Fruit fly (Drosophila melanogaster): ENCODE measurements around the gene CG13003.
A peak's percentile ranks its signal among the peaks of the same experiment; 100 is the strongest.

The CG13003 gene

DNA sequence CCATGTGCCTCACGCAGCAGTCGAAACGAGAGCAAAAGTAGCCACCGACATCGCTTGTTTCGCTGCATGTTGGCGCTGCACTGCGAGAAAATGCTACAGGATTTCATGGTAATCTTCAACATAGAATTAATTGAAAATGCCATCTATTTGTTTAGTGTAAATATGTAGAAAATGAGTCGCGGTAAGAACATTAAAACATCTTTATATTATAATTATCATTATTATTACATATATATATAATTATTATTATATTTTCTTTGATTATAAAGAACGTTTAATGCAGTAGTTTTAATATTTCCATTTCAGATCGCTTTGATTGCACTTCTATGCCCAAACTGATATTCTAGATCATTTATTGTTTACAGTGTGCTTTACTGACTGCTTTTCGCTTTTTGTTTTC lies 3.3 kb downstream of the CG13003 start (continued):
- TF ChIP-seq CG30431 (GFP tag; optimal IDR thresholded peaks at IDR 0.05), result no peak
- no peak for TF ChIP-seq sens-2 (GFP tag; IDR thresholded peaks at IDR 0.05)
- peak; percentile 1 for TF ChIP-seq CG17829 (tag; optimal IDR thresholded peaks at IDR 0.05)
- TF ChIP-seq phol (tag; optimal IDR thresholded peaks at IDR 0.05), result peak; percentile 16
- TF ChIP-seq Ssrp (tag; optimal IDR thresholded peaks at IDR 0.05), result peak; percentile 16
- TF ChIP-seq Med (GFP tag), result peak; percentile 5
- peak; percentile 60 for TF ChIP-seq gem (tag; optimal IDR thresholded peaks at IDR 0.05)
- TF ChIP-seq CG2678 (tag; optimal IDR thresholded peaks at IDR 0.05), result peak; percentile 14
- no peak for TF ChIP-seq sima (GFP tag; optimal IDR thresholded peaks at IDR 0.05)
- peak; percentile 3 for TF ChIP-seq PHDP (tag; optimal IDR thresholded peaks at IDR 0.05)
- no peak for TF ChIP-seq bcd (GFP tag; optimal IDR thresholded peaks at IDR 0.05)
- TF ChIP-seq az2 (GFP tag; optimal IDR thresholded peaks at IDR 0.05), result no peak
- no peak for TF ChIP-seq sug (tag; optimal IDR thresholded peaks at IDR 0.05)
- peak; percentile 6 for TF ChIP-seq unpg (GFP tag; optimal IDR thresholded peaks at IDR 0.05)
- TF ChIP-seq CG12155 (GFP tag; optimal IDR thresholded peaks at IDR 0.05), result no peak
- no peak for TF ChIP-seq gce (GFP tag; IDR thresholded peaks at IDR 0.05)
- TF ChIP-seq lola (GFP tag; optimal IDR thresholded peaks at IDR 0.05), result peak in 1 of 3 experiments; percentile 6
- TF ChIP-seq CG31365 (tag; optimal IDR thresholded peaks at IDR 0.05), result no peak
- TF ChIP-seq hbn (GFP tag; IDR thresholded peaks at IDR 0.05; ENCODE audit: partially characterized antibody), result no peak
- no peak for TF ChIP-seq CG2199 (GFP tag; IDR thresholded peaks at IDR 0.05)
- no peak for TF ChIP-seq CG7987 (GFP tag; optimal IDR thresholded peaks at IDR 0.05)
- no peak for TF ChIP-seq BtbVII (GFP tag; optimal IDR thresholded peaks at IDR 0.05)
- TF ChIP-seq Ptx1 (GFP tag; IDR thresholded peaks at IDR 0.05), result 0 out of 2 replicates have a peak, but pooled peaks have one; percentile 21
- TF ChIP-seq CG4707 (GFP tag; optimal IDR thresholded peaks at IDR 0.05), result no peak
- TF ChIP-seq CG13894 (tag; optimal IDR thresholded peaks at IDR 0.05), result no peak
- TF ChIP-seq kah (GFP tag; optimal IDR thresholded peaks at IDR 0.05), result no peak
- TF ChIP-seq Hr78 (GFP tag; optimal IDR thresholded peaks at IDR 0.05), result no peak
- peak; percentile 43 for TF ChIP-seq dmrt99B (tag; optimal IDR thresholded peaks at IDR 0.05)
- peak; percentile 35; the same call in 1 of the 3 replicates for TF ChIP-seq CG17361 (GFP tag; IDR thresholded peaks at IDR 0.05)
- no peak for TF ChIP-seq aop (GFP tag; IDR thresholded peaks at IDR 0.05)

DNA sequence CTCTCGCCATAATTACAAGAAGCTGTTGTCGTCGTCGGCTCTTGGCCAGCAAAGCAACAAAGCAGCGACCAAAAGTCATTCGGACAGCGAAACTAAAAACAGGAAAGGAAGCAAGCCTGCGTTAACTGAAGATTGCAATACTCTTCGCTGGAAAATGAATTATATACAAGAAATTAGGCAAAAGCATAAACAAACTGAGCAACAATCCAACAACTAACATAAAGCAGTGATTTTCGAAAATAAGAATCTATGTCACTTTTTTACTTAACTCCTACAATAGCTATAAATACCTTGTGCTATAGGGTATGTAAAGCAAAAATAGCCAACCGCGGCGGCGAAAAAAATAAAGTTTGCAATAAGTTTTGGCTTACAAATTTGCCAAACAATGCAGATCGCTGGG lies 4.5 kb downstream of the CG13003 start:
- no peak for TF ChIP-seq CG3281 (GFP tag; optimal IDR thresholded peaks at IDR 0.05)
- TF ChIP-seq dati (GFP tag; IDR thresholded peaks at IDR 0.05), result no peak
- peak; percentile 80 for TF ChIP-seq Drgx (GFP tag; IDR thresholded peaks at IDR 0.05)
- peak in 1 of 2 experiments; percentile 63 for TF ChIP-seq bsh (GFP tag; optimal IDR thresholded peaks at IDR 0.05)
- no peak for TF ChIP-seq dpn (GFP tag; optimal IDR thresholded peaks at IDR 0.05)

DNA sequence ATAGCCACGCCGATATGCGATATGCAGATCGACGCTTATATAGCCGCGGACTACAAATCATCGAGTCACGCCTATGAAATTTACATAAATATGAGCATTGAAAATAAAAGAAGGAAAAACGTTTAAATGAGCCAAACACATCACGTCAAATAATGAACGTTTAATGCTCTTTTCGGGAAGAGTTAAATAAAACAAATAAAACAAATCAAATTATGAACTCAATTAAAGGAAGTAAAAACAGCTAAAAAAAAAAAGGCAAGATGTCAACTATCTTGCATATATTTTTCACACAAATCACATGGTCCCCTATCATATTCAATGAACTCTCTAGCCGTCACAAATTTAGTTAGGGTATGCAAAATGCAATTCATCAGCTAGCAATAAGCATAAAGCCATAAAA lies 8.7 kb downstream of the CG13003 start:
- no peak for TF ChIP-seq CTCF (GFP tag; optimal IDR thresholded peaks at IDR 0.05)
- no peak for TF ChIP-seq exex (tag; optimal IDR thresholded peaks at IDR 0.05)
- TF ChIP-seq CG30020 (tag; optimal IDR thresholded peaks at IDR 0.05), result no peak
- peak; percentile 66 for TF ChIP-seq Sox102F (GFP tag; optimal IDR thresholded peaks at IDR 0.05)
- TF ChIP-seq bsh (GFP tag; optimal IDR thresholded peaks at IDR 0.05), result peak in 1 of 2 experiments; percentile 1
- peak; percentile 20; the same call in 1 of the 2 replicates for TF ChIP-seq Ada2b (GFP tag; IDR thresholded peaks at IDR 0.05)
- TF ChIP-seq row (GFP tag; IDR thresholded peaks at IDR 0.05), result peak; percentile 57
- no peak for TF ChIP-seq rib (GFP tag; IDR thresholded peaks at IDR 0.05)
- no peak for TF ChIP-seq CG11247 (GFP tag; IDR thresholded peaks at IDR 0.05)
- 0 out of 3 replicates have a peak, but pooled peaks have one; percentile 16 for TF ChIP-seq ase (GFP tag; IDR thresholded peaks at IDR 0.05)
- peak; percentile 29 for TF ChIP-seq nmo (GFP tag; optimal IDR thresholded peaks at IDR 0.05)
- peak; percentile 17 for TF ChIP-seq Sox100B (GFP tag; optimal IDR thresholded peaks at IDR 0.05)
- TF ChIP-seq CG6689 (GFP tag; IDR thresholded peaks at IDR 0.05), result peak; percentile 30; the same call in 1 of the 2 replicates
- TF ChIP-seq stc (GFP tag; IDR thresholded peaks at IDR 0.05), result peak; percentile 38; the same call in 1 of the 2 replicates
- peak; percentile 14 for TF ChIP-seq CG8924 (tag; optimal IDR thresholded peaks at IDR 0.05)
- peak; percentile 9 for TF ChIP-seq unpg (GFP tag; optimal IDR thresholded peaks at IDR 0.05)
- peak; percentile 45; the same call in 1 of the 3 replicates for TF ChIP-seq ci (GFP tag; IDR thresholded peaks at IDR 0.05)
